Fruit fly (Drosophila melanogaster) whole organism, embryonic: ENCODE measurements around the gene CG5850.

Source experiments
- Adf1 ChIP-seq: fragments of 200-800 bp; sonication (Bioruptor generic); IDR thresholded peaks from 2 replicates; pipeline ENCODE4 v1.3.6; 2022; ENCODE audit warnings: missing biosample characterization, missing genetic modification characterization
- Antp ChIP-seq: fragments of 200-800 bp; sonication (Bioruptor generic); optimal IDR thresholded peaks from 3 replicates; lab custom pipeline; 2016; ENCODE audit warnings: missing biosample characterization, missing genetic modification characterization
- Atf-2 ChIP-seq: fragments of 200-800 bp; sonication (Bioruptor generic); optimal IDR thresholded peaks from 2 replicates; lab custom pipeline; 2016; ENCODE audit warnings: missing biosample characterization, missing genetic modification characterization
- Atf6 ChIP-seq: fragments of 200-800 bp; sonication (Bioruptor generic); IDR thresholded peaks from 2 replicates; pipeline ENCODE4 v1.3.6; 2022; ENCODE audit warnings: missing biosample characterization, missing genetic modification characterization
- Bgb ChIP-seq: fragments of 200-800 bp; sonication (Bioruptor generic); IDR thresholded peaks from 2 replicates; pipeline ENCODE4 v1.3.6; 2022; ENCODE audit warnings: missing biosample characterization, missing genetic modification characterization; ENCODE audit not compliant: partially characterized antibody
- CG1024 ChIP-seq: fragments of 200-800 bp; sonication (Bioruptor generic); IDR thresholded peaks from 2 replicates; pipeline ENCODE4 v1.3.6; 2022; ENCODE audit warnings: missing biosample characterization, missing genetic modification characterization
- CG10267 ChIP-seq: fragments of 200-800 bp; sonication (Bioruptor generic); optimal IDR thresholded peaks from 2 replicates; lab custom pipeline; 2018; ENCODE audit warnings: missing biosample characterization, mild to moderate bottlenecking, missing genetic modification characterization, moderate library complexity
- CG11085 ChIP-seq: fragments of 200-800 bp; sonication (Bioruptor generic); IDR thresholded peaks from 2 replicates; pipeline ENCODE4 v1.3.6; 2022; ENCODE audit warnings: missing biosample characterization, missing genetic modification characterization
- CG11560 ChIP-seq: fragments of 200-800 bp; sonication (Bioruptor generic); IDR thresholded peaks from 3 replicates; pipeline ENCODE4 v1.3.6; 2022; ENCODE audit warnings: missing biosample characterization, missing genetic modification characterization
- CG12155 ChIP-seq: fragments of 200-800 bp; sonication (Bioruptor generic); optimal IDR thresholded peaks from 3 replicates; lab custom pipeline; 2016; ENCODE audit warnings: missing biosample characterization, missing genetic modification characterization
- CG13424 ChIP-seq: fragments of 200-800 bp; sonication (Bioruptor generic); optimal IDR thresholded peaks from 2 replicates; lab custom pipeline; 2019; ENCODE audit warnings: missing biosample characterization, mild to moderate bottlenecking, missing genetic modification characterization, moderate library complexity
- CG18764 ChIP-seq: fragments of 200-800 bp; sonication (Bioruptor generic); optimal IDR thresholded peaks from 3 replicates; lab custom pipeline; 2016; ENCODE audit warnings: missing biosample characterization, missing genetic modification characterization
- CG4360 ChIP-seq: fragments of 200-800 bp; sonication (Bioruptor generic); IDR thresholded peaks from 2 replicates; pipeline ENCODE4 v1.3.6; 2022; ENCODE audit warnings: missing biosample characterization, missing genetic modification characterization
- CG6254 ChIP-seq: fragments of 200-800 bp; sonication (Bioruptor generic); optimal IDR thresholded peaks from 3 replicates; lab custom pipeline; 2017; ENCODE audit warnings: mild to moderate bottlenecking, missing biosample characterization, missing genetic modification reagents, missing genetic modification characterization
- CG7556 ChIP-seq: fragments of 200-800 bp; sonication (Bioruptor generic); optimal IDR thresholded peaks from 2 replicates; lab custom pipeline; 2017; ENCODE audit warnings: missing biosample characterization, mild to moderate bottlenecking, missing genetic modification characterization
- CG7987 ChIP-seq: fragments of 200-800 bp; sonication (Bioruptor generic); optimal IDR thresholded peaks from 2 replicates; lab custom pipeline; 2018; ENCODE audit warnings: missing biosample characterization, mild to moderate bottlenecking, missing genetic modification characterization, moderate library complexity
- CG9437 ChIP-seq: fragments of 200-800 bp; sonication (Bioruptor generic); optimal IDR thresholded peaks from 2 replicates; lab custom pipeline; 2018; ENCODE audit warnings: missing biosample characterization, mild to moderate bottlenecking, missing genetic modification characterization
- CkIIα-i1 ChIP-seq: fragments of 200-800 bp; sonication (Bioruptor generic); IDR thresholded peaks from 2 replicates; pipeline ENCODE4 v1.3.6; 2022; ENCODE audit warnings: missing biosample characterization, missing genetic modification characterization
- D19B ChIP-seq: fragments of 200-800 bp; sonication (Bioruptor generic); optimal IDR thresholded peaks from 2 replicates; lab custom pipeline; 2017; ENCODE audit warnings: missing biosample characterization, mild to moderate bottlenecking, missing genetic modification characterization
- Dp ChIP-seq: fragments of 200-800 bp; sonication (Bioruptor generic); optimal IDR thresholded peaks from 2 replicates; lab custom pipeline; 2018; ENCODE audit warnings: missing biosample characterization, mild to moderate bottlenecking, missing genetic modification characterization, moderate library complexity
- E2f1 ChIP-seq: fragments of 200-800 bp; sonication (Bioruptor generic); IDR thresholded peaks from 2 replicates; pipeline ENCODE4 v1.3.6; 2022; ENCODE audit warnings: missing biosample characterization, missing genetic modification characterization
- Ets97D ChIP-seq: fragments of 200-800 bp; sonication (Bioruptor generic); optimal IDR thresholded peaks from 3 replicates; lab custom pipeline; 2016; ENCODE audit warnings: missing biosample characterization, missing genetic modification characterization
- H15 ChIP-seq: fragments of 200-800 bp; sonication (Bioruptor generic); IDR thresholded peaks from 3 replicates; pipeline ENCODE4 v1.3.6; 2022; ENCODE audit warnings: missing biosample characterization, missing genetic modification characterization
- HLH4C ChIP-seq: fragments of 200-800 bp; sonication (Bioruptor generic); IDR thresholded peaks from 3 replicates; pipeline ENCODE4 v1.3.6; 2022; ENCODE audit warnings: missing biosample characterization, missing genetic modification characterization; ENCODE audit not compliant: partially characterized antibody
- HLHmδ ChIP-seq: fragments of 200-800 bp; sonication (Bioruptor generic); optimal IDR thresholded peaks from 2 replicates; lab custom pipeline; 2018; ENCODE audit warnings: missing biosample characterization, mild to moderate bottlenecking, missing genetic modification characterization, moderate library complexity
- HmgD ChIP-seq: fragments of 200-800 bp; sonication (Bioruptor generic); optimal IDR thresholded peaks from 3 replicates; lab custom pipeline; 2016; ENCODE audit warnings: missing biosample characterization, missing genetic modification characterization
- HmgZ ChIP-seq: fragments of 200-800 bp; sonication (Bioruptor generic); optimal IDR thresholded peaks from 2 replicates; lab custom pipeline; 2018; ENCODE audit warnings: missing biosample characterization, mild to moderate bottlenecking, missing genetic modification characterization
- Hmx ChIP-seq: fragments of 200-800 bp; sonication (Bioruptor generic); optimal IDR thresholded peaks from 2 replicates; lab custom pipeline; 2016; ENCODE audit warnings: missing biosample characterization, missing genetic modification characterization
- MBD-R2 ChIP-seq: fragments of 200-800 bp; sonication (Bioruptor generic); IDR thresholded peaks from 2 replicates; pipeline ENCODE4 v1.3.6; 2022; ENCODE audit warnings: missing biosample characterization, missing genetic modification characterization
- Mrtf ChIP-seq: fragments of 200-800 bp; sonication (Bioruptor generic); IDR thresholded peaks from 3 replicates; pipeline ENCODE4 v1.3.6; 2022; ENCODE audit warnings: missing biosample characterization, missing genetic modification characterization
- NfI ChIP-seq: fragments of 200-800 bp; sonication (Bioruptor generic); optimal IDR thresholded peaks from 3 replicates; lab custom pipeline; 2018; ENCODE audit warnings: missing biosample characterization, mild to moderate bottlenecking, missing genetic modification characterization, moderate library complexity
- Poxn ChIP-seq: fragments of 200-800 bp; sonication (Bioruptor generic); IDR thresholded peaks from 2 replicates; pipeline ENCODE4 v1.3.6; 2022; ENCODE audit warnings: missing biosample characterization, missing genetic modification characterization
- Ravus ChIP-seq: fragments of 200-800 bp; sonication (Bioruptor generic); IDR thresholded peaks from 2 replicates; pipeline ENCODE4 v1.3.6; 2022; ENCODE audit warnings: missing biosample characterization, missing genetic modification characterization
- Rx ChIP-seq: fragments of 200-800 bp; sonication (Bioruptor generic); IDR thresholded peaks from 2 replicates; pipeline ENCODE4 v1.3.6; 2022; ENCODE audit warnings: missing biosample characterization, missing genetic modification characterization
- al ChIP-seq: fragments of 200-800 bp; sonication (Bioruptor generic); IDR thresholded peaks from 2 replicates; pipeline ENCODE4 v1.3.6; 2022; ENCODE audit warnings: missing biosample characterization, missing genetic modification characterization
- bcd ChIP-seq: fragments of 200-800 bp; sonication (Bioruptor generic); optimal IDR thresholded peaks from 2 replicates; lab custom pipeline; 2017; ENCODE audit warnings: missing biosample characterization, mild to moderate bottlenecking, missing genetic modification characterization
- bigmax ChIP-seq: fragments of 200-800 bp; sonication (Bioruptor generic); optimal IDR thresholded peaks from 2 replicates; lab custom pipeline; 2018; ENCODE audit warnings: missing biosample characterization, mild to moderate bottlenecking, missing genetic modification characterization
- dmrt11E ChIP-seq: fragments of 200-800 bp; sonication (Bioruptor generic); optimal IDR thresholded peaks from 3 replicates; lab custom pipeline; 2018; ENCODE audit warnings: missing biosample characterization, mild to moderate bottlenecking, missing genetic modification characterization, moderate library complexity
- en ChIP-seq: fragments of 200-800 bp; sonication (Bioruptor generic); optimal IDR thresholded peaks from 2 replicates; lab custom pipeline; 2016; ENCODE audit warnings: missing biosample characterization, missing genetic modification characterization
- gfzf ChIP-seq: fragments of 200-800 bp; sonication (Bioruptor generic); optimal IDR thresholded peaks from 2 replicates; lab custom pipeline; 2016; ENCODE audit warnings: missing biosample characterization, mild to moderate bottlenecking, missing genetic modification characterization, moderate library complexity
- gro ChIP-seq: fragments of 200-800 bp; sonication (Bioruptor generic); optimal IDR thresholded peaks from 2 replicates; lab custom pipeline; 2016; ENCODE audit warnings: missing biosample characterization, missing genetic modification characterization
- hth ChIP-seq: fragments of >200 bp; optimal IDR thresholded peaks from 2 replicates; lab custom pipeline; 2017; ENCODE audit warnings: inconsistent platforms
- insv ChIP-seq, 2 experiments: fragments of 200-800 bp; sonication (Bioruptor generic); optimal IDR thresholded peaks; 3 replicates each; lab custom pipeline; 2016 to 2018; ENCODE audit warnings: missing biosample characterization in 2 of 2, missing genetic modification characterization in 2 of 2
- luna ChIP-seq: fragments of 200-800 bp; sonication (Bioruptor generic); optimal IDR thresholded peaks from 2 replicates; lab custom pipeline; 2016; ENCODE audit warnings: missing biosample characterization, missing genetic modification characterization
- pnt ChIP-seq: fragments of 200-800 bp; sonication (Bioruptor generic); optimal IDR thresholded peaks from 3 replicates; lab custom pipeline; 2016; ENCODE audit warnings: missing biosample characterization, missing genetic modification characterization
- scrt ChIP-seq: fragments of 200-800 bp; sonication (Bioruptor generic); optimal IDR thresholded peaks from 2 replicates; lab custom pipeline; 2018; ENCODE audit warnings: missing biosample characterization, mild to moderate bottlenecking, missing genetic modification characterization, moderate library complexity
- slbo ChIP-seq: fragments of 200-800 bp; sonication (Bioruptor generic); IDR thresholded peaks from 2 replicates; pipeline ENCODE4 v1.3.6; 2022; ENCODE audit warnings: missing biosample characterization, missing genetic modification characterization
- ssp ChIP-seq: fragments of 200-800 bp; sonication (Bioruptor generic); IDR thresholded peaks from 2 replicates; pipeline ENCODE4 v1.3.6; 2022; ENCODE audit warnings: missing biosample characterization, missing genetic modification characterization
- tio ChIP-seq: fragments of 200-800 bp; sonication (Bioruptor generic); optimal IDR thresholded peaks from 2 replicates; lab custom pipeline; 2017; ENCODE audit warnings: missing biosample characterization, missing genetic modification characterization, inconsistent platforms

CG5850 gene

DNA sequence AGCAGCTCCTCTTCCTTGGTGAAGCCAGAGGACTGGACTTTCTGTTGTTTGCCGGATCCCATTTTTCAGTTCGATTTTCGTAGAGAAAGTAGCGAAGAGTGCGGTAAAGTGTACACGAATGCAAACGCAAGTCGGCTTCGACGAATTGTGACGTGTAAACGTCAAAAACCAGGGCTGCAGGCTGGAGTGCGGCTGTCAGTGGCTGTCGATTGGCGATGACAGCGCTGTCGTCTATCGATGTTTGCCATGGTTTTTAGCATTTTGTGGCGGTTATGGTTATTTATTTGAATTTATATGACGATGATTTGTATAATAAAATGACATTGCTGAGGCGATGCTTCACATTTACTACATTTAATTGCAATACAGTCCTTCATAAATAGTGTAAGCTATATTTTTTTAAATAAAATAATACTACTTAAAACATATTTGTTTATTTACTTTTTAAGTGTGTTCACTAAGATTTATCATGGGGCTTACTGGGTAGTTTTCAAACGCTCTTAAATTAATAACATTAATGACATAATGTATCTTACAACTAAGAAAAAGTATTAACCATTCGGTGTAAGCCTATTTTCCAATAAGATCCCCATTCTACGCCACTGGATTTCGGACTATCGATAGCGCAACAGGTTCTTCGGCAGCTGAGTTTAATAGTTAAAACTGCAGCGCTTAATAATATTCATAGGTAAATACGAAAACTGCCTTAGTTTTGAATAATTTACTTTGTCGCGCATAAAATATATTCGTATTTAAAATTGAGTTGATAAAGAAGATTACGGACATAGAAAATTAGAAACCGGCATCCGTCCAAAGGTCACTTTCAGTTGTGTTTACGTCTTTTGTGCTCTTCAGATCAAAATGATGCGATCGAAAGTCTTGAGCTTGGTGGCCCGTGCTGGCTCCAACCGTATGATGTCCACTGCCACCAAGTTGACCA lies 45.5 kb downstream of the CG5850 start, which contains the start of the genes CG5885 and CG4598 (continued):
- peak; percentile 37 for TF ChIP-seq bcd (GFP tag; lab: Kevin White, UChicago)
- peak; percentile 7 for TF ChIP-seq Hmx (GFP tag; lab: Kevin White, UChicago)
- peak; percentile 59 for TF ChIP-seq E2f1 (GFP tag; lab: Robert Waterston, UW)
- TF ChIP-seq dmrt11E, result peak; percentile 45
- TF ChIP-seq Ets97D (GFP tag; lab: Kevin White, UChicago), result peak; percentile 87
- TF ChIP-seq Ravus, result peak; percentile 31
- TF ChIP-seq pnt (GFP tag; lab: Kevin White, UChicago), result peak; percentile 55
- peak; percentile 71 for TF ChIP-seq CG7556 (GFP tag; lab: Kevin White, UChicago)
- no peak for TF ChIP-seq gro (GFP tag; lab: Kevin White, UChicago)
- TF ChIP-seq Bgb, result peak; percentile 76
- peak; percentile 69 for TF ChIP-seq CG12155 (GFP tag; lab: Kevin White, UChicago)
- peak in 1 of 2 experiments; percentile 82 for TF ChIP-seq insv (GFP tag; optimal IDR thresholded peaks at IDR 0.05; lab: Kevin White, UChicago)
- no peak for TF ChIP-seq bigmax (GFP tag; lab: Kevin White, UChicago)
- TF ChIP-seq Atf-2 (GFP tag; lab: Kevin White, UChicago), result no peak
- TF ChIP-seq Dp (GFP tag; lab: Kevin White, UChicago), result peak; percentile 88
- TF ChIP-seq CG10267, result peak; percentile 71
- TF ChIP-seq NfI (GFP tag; lab: Kevin White, UChicago), result peak; percentile 69
- no peak for TF ChIP-seq tio (GFP tag; lab: Kevin White, UChicago)
- peak; percentile 53 for TF ChIP-seq CG9437 (GFP tag; lab: Kevin White, UChicago)
- peak; percentile 78 for TF ChIP-seq CG13424 (tag; lab: Kevin White, UChicago)
- peak; percentile 35; the same call in 1 of the 2 replicates for TF ChIP-seq Rx (GFP tag; lab: Robert Waterston, UW)
- no peak for TF ChIP-seq CG11085 (GFP tag; lab: Robert Waterston, UW)
- TF ChIP-seq CkIIα-i1, result no peak
- TF ChIP-seq slbo (GFP tag; lab: Robert Waterston, UW), result peak; percentile 84
- peak; percentile 39; the same call in 1 of the 2 replicates for TF ChIP-seq ssp (GFP tag; lab: Robert Waterston, UW)
- TF ChIP-seq CG4360 (GFP tag; lab: Robert Waterston, UW), result no peak
- TF ChIP-seq Poxn (GFP tag; lab: Robert Waterston, UW), result no peak
- TF ChIP-seq D19B (GFP tag; lab: Kevin White, UChicago), result peak; percentile 13
- TF ChIP-seq hth (lab: Kevin White, UChicago), result no peak
- peak; percentile 50 for TF ChIP-seq gfzf (GFP tag; lab: Kevin White, UChicago)
- peak; percentile 71 for TF ChIP-seq CG18764 (GFP tag; lab: Kevin White, UChicago)
- peak; percentile 59 for TF ChIP-seq Antp
- TF ChIP-seq en, result no peak
- peak; percentile 78 for TF ChIP-seq scrt
- TF ChIP-seq CG7987 (GFP tag; lab: Kevin White, UChicago), result no peak
- TF ChIP-seq CG6254 (GFP tag; lab: Kevin White, UChicago), result no peak
- TF ChIP-seq HmgZ (tag; lab: Kevin White, UChicago), result peak; percentile 55
- peak; percentile 82 for TF ChIP-seq HLH4C (GFP tag; lab: Robert Waterston, UW)
- no peak for TF ChIP-seq HLHmδ (GFP tag; lab: Kevin White, UChicago)
- peak; percentile 42 for TF ChIP-seq CG1024 (GFP tag; lab: Robert Waterston, UW)
- peak; percentile 41; the same call in 2 of the 3 replicates for TF ChIP-seq H15
- no peak for TF ChIP-seq HmgD (GFP tag; lab: Kevin White, UChicago)
- peak; percentile 65; the same call in 2 of the 3 replicates for TF ChIP-seq Mrtf (GFP tag; lab: Robert Waterston, UW)
- peak; percentile 41; the same call in 1 of the 3 replicates for TF ChIP-seq CG11560 (tag; lab: Robert Waterston, UW)
- TF ChIP-seq Atf6, result peak; percentile 67; the same call in 1 of the 2 replicates
- TF ChIP-seq MBD-R2 (GFP tag; lab: Robert Waterston, UW), result peak; percentile 66
- no peak for TF ChIP-seq luna
- peak; percentile 50 for TF ChIP-seq Adf1 (GFP tag; lab: Robert Waterston, UW)
- TF ChIP-seq al (GFP tag; lab: Robert Waterston, UW), result peak; percentile 53
